Fruit fly (Drosophila melanogaster) whole organism, wandering third instar larva: ENCODE data around the gene CG13409.

Experiments
- Abd-B ChIP-seq: fragments of >200 bp; optimal IDR thresholded peaks from 2 replicates; lab custom pipeline; 2017; ENCODE audit warnings: missing biosample characterization, missing genetic modification characterization
- CG9705 ChIP-seq: fragments of 200-800 bp; sonication (Bioruptor generic); optimal IDR thresholded peaks from 2 replicates; lab custom pipeline; 2018; ENCODE audit warnings: missing biosample characterization, mild to moderate bottlenecking, missing genetic modification characterization
- CrebA ChIP-seq: fragments of 200-800 bp; sonication (Bioruptor generic); optimal IDR thresholded peaks from 2 replicates; lab custom pipeline; 2016; ENCODE audit warnings: missing biosample characterization, mild to moderate bottlenecking, missing genetic modification characterization, borderline replicate concordance
- Dif ChIP-seq: fragments of 200-275, 200-300 bp; sonication (Bioruptor generic); optimal IDR thresholded peaks from 2 replicates; lab custom pipeline; 2018; ENCODE audit warnings: missing biosample characterization, missing genetic modification characterization; ENCODE audit not compliant: partially characterized antibody
- Vsx2 ChIP-seq: fragments of 200-300, 225-300 bp; sonication (Bioruptor generic); optimal IDR thresholded peaks from 2 replicates; lab custom pipeline; 2018; ENCODE audit warnings: missing biosample characterization, missing genetic modification characterization; ENCODE audit not compliant: partially characterized antibody
- dsf ChIP-seq: sonication (Bioruptor generic); optimal IDR thresholded peaks from 2 replicates; lab custom pipeline; 2016; ENCODE audit warnings: missing biosample characterization, missing genetic modification characterization, borderline replicate concordance
- lola ChIP-seq: fragments of >200 bp; optimal IDR thresholded peaks from 2 replicates; lab custom pipeline; 2017; ENCODE audit warnings: missing biosample characterization, missing genetic modification characterization
- pan ChIP-seq: fragments of >200 bp; optimal IDR thresholded peaks from 2 replicates; lab custom pipeline; 2017
- psq ChIP-seq: fragments of 200-800 bp; sonication (Bioruptor generic); optimal IDR thresholded peaks from 3 replicates; lab custom pipeline; 2017; ENCODE audit warnings: missing biosample characterization, mild to moderate bottlenecking, missing genetic modification characterization, moderate library complexity
- sage ChIP-seq: fragments of 200-800 bp; sonication (Bioruptor generic); optimal IDR thresholded peaks from 2 replicates; lab custom pipeline; 2016; ENCODE audit warnings: missing biosample characterization, mild to moderate bottlenecking, missing genetic modification characterization
- usp ChIP-seq: fragments of >200 bp; optimal IDR thresholded peaks from 2 replicates; lab custom pipeline; 2017; ENCODE audit warnings: missing biosample characterization, missing genetic modification characterization

- no peak for TF ChIP-seq sage
- no peak for TF ChIP-seq pan (lab: Kevin White, UChicago)
- TF ChIP-seq Vsx2 (GFP tag; lab: Kevin White, UChicago), result no peak
- TF ChIP-seq lola (GFP tag; lab: Kevin White, UChicago), result no peak
- no peak for TF ChIP-seq Dif (GFP tag; lab: Kevin White, UChicago)
- no peak for TF ChIP-seq CrebA (GFP tag; lab: Kevin White, UChicago)
- no peak for TF ChIP-seq usp
- no peak for TF ChIP-seq CG9705 (GFP tag; lab: Kevin White, UChicago)
- TF ChIP-seq dsf, result no peak
- no peak for TF ChIP-seq psq (GFP tag; lab: Kevin White, UChicago)
- TF ChIP-seq Abd-B (GFP tag; lab: Kevin White, UChicago), result no peak
Observed at dm6 chr3R:21992909-21993308, 38.8 kb downstream of the CG13409 start.
